Worm (Caenorhabditis elegans): Measurements from ENCODE around the gene fbxa-73.
"Not testable (repeated sequence)": the region's sequence is repeated elsewhere in the genome, so short reads cannot be mapped to it uniquely, and the experiment has no call there.

DNA sequence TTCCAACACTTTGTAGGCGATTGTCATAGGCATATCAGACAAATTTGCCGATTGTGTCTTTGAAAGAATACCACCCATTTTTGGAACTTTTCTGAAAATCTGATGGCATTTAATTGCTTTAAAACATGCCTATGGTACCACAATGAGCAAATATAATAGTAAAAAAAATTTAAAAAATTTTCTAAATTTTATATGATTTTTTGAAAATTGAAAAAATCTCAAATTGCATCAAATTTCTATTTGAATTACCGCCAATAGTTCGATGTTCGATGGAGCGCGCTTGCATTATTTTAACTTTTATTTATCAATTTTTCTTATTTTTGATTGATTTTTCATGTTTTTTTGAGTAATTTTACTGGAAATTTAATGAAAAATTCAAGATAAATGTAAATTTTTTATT lies 8.1 kb downstream of the fbxa-73 start, which contains the start of gene fbxa-42:
- TF ChIP-seq ets-4 (GFP tag; optimal IDR thresholded peaks at IDR 0.05); D2030.7 (GFP tag; IDR thresholded peaks at IDR 0.05); hlh-26 (GFP tag; conservative IDR thresholded peaks at IDR 0.05); dpl-1 (GFP tag; optimal IDR thresholded peaks at IDR 0.05); hmg-20 (GFP tag; IDR thresholded peaks at IDR 0.05); K11D2.4 (GFP tag; IDR thresholded peaks at IDR 0.05); ama-1 (optimal IDR thresholded peaks at IDR 0.05); ama-1 (GFP tag; optimal IDR thresholded peaks at IDR 0.05); mel-28 (tag; optimal IDR thresholded peaks at IDR 0.05; ENCODE audit: borderline replicate concordance); him-1 (tag; optimal IDR thresholded peaks at IDR 0.05); nhr-120 (GFP tag; IDR thresholded peaks at IDR 0.05); nfya-1 (tag; optimal IDR thresholded peaks at IDR 0.05; ENCODE audit: borderline replicate concordance, insufficient read depth); mes-4 (tag; optimal IDR thresholded peaks at IDR 0.05); Y53F4B.3 (GFP tag; IDR thresholded peaks at IDR 0.05); rpc-1 (optimal IDR thresholded peaks at IDR 0.05); rpc-1 (tag; optimal IDR thresholded peaks at IDR 0.05): not testable (repeated sequence)
